Fruit fly (Drosophila melanogaster) S2 (cell line): ENCODE measurements around the gene AlaRS.
A peak's percentile ranks its signal among the peaks of the same experiment; 100 is the strongest.

Source experiments
- CG8478 ChIP-seq: fragments of >200 bp; optimal IDR thresholded peaks from 2 replicates; lab custom pipeline; 2018
- CTCF ChIP-seq, 2 experiments: fragments of >200 bp; optimal IDR thresholded peaks; 2 replicates each; lab custom pipeline; 2018

AlaRS gene

dm6 chr2L:8414887-8415883, 33.6 kb upstream of the AlaRS start, which contains the start of the genes CG13398 and Akap200:
CG13398 (minus strand) TSS chr2L:8415256.
Akap200 (plus strand) TSS chr2L:8415690.
- no peak for TF ChIP-seq CG8478
- TF ChIP-seq CTCF (optimal IDR thresholded peaks at IDR 0.05; lab: Kevin White, UChicago) = no peak

DNA sequence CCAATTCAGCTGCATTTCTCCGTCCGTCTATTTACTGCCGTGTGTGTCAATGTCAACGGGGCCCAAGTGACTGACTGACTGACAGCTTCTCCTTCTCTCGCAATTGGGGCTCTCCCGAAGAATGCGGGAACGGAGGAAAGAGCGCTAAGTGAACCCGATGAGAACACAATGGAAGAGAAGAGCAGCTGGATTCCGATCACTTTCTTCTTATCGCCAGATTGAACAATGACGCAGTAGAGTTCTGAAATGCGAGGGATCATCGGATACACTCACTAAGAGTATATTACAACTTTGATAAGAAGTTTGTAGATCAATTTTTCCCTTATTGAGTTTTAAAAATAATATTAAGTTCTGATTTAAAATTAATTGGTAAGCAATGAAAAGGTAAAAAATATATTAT, 30.0 kb upstream of the AlaRS start, which contains the start of gene Naglu:
Gene Naglu (minus strand): TSS at position 339 of the 400 bp plus-strand sequence.
- TF ChIP-seq CTCF (optimal IDR thresholded peaks at IDR 0.05; lab: Kevin White, UChicago) (no peak), CG8478 (no peak)

DNA sequence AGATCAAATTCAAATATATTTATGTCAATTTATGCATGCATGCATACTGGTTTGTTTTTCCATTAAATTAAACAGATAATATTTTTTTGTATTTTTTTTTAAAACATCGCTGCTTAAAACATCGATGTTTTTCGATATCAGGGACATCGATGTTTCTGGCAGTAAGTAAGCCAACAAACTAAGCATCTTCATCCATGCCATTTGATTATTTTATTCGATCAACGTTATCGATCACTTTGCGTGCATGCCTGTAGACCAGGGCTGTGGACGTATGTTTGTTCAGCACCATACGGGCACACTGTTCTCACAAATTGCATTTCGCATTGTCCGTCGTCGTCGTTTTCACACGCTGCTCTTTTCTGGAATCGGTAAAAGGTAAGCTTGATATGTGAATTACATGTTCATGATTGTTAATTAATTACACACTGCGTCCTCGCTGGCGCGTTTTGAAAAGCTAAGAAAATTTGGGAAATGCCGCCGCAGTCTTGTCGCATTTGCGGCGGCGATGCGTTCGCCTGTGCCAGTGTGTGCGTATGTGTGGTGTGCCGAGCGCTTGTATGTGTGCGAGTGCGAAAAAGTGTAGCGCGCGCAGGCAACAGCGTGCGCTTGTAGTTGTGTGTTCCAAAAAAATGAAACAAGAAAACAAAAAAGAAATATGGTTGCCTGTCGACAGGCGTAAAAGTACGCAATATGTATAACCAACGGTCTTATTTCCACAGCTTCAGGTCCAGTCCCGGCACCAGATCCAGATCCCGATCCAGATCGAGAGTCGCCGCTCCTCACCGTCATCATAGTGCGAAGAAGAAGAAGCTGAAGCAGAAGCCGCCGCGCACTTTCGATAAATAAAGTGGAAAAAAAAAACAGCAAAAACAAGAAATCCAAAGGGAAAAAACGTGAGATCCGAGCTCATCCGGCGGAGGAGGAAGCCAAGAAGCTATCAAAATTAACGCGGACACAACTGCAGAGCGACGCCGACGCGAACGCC, 22.0 kb upstream of the AlaRS start, which contains the start of gene emb:
Gene emb (plus strand): TSS at position 288 of the 985 bp plus-strand sequence.
- TF ChIP-seq CG8478 (no peak), CTCF (optimal IDR thresholded peaks at IDR 0.05; lab: Kevin White, UChicago) (peak; percentile 8 to 46)

DNA sequence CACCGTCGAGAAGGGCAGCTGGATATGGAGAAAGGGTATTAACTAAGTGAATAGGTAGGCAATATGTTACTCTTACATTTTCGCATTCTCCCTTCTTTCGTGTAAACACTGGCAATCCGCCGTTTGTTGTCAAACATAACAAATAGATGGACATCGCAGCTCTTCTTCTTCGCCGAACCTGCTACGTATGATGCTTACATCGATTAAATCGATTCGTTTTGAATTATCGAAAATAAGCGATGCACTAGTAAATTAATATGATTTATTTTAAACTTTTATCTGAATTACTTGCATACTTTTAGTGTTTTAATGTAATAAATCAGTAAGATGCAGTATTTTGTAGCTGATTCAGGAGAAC, 21.3 kb upstream of the AlaRS start, which contains the start of gene fy:
Gene fy (minus strand): TSS at position 353 of the 358 bp plus-strand sequence.
- TF ChIP-seq CG8478 = no peak
- TF ChIP-seq CTCF (optimal IDR thresholded peaks at IDR 0.05; lab: Kevin White, UChicago) = no peak

dm6 chr2L:8399863-8400598, 18.5 kb upstream of the AlaRS start, which contains the start of gene CG31898:
CG31898 (plus strand) TSS chr2L:8400421.
- TF ChIP-seq CTCF (optimal IDR thresholded peaks at IDR 0.05; lab: Kevin White, UChicago) = no peak
- TF ChIP-seq CG8478 = no peak

DNA sequence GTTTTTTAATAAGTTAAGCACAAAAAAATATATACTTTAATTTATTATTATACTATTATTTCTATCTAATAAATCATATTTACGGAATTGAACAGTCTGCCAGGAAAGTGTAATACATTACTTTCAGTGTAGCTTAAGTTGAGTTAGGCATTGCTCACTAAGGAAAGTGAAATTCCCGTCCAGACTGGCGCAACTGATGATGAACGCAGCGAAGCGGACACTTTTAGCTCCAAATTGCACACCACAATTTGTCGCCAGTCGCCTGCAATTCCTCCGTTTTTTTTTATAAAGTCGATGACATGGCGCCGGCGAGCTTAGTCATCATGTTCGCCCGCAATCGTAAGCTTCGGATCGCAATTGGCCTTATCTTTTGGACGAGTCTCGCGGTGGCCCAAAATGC, 17.2 kb upstream of the AlaRS start, which contains the start of gene CG13386:
Gene CG13386 (plus strand): TSS at position 301 of the 400 bp plus-strand sequence.
- TF ChIP-seq CTCF (optimal IDR thresholded peaks at IDR 0.05; lab: Kevin White, UChicago) = no peak
- TF ChIP-seq CG8478 = no peak

dm6 chr2L:8395996-8396699, 14.6 kb upstream of the AlaRS start, which contains the start of the genes Peritrophin-15a and CG13385:
Peritrophin-15a (minus strand) TSS chr2L:8396096.
CG13385 (plus strand) TSS chr2L:8396649.
- TF ChIP-seq CTCF (optimal IDR thresholded peaks at IDR 0.05; lab: Kevin White, UChicago) (no peak), CG8478 (no peak)

DNA sequence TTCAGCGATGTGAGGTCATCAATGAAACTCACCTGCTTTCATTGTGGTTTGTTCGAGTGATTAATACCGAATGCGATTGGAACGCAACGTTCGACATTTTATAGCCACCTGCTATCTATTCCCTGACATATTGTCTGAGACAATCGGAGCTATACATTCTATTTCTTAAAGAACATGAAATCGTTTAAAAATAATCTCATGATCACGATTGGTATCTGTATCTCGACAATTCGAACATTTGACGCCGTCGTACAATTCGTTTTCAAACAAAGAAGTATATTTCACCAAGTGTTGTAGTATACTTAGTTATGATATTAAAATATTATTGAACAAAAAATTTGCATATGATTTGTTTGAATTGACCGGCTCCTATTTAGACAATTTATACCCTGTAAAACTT, 13.3 kb upstream of the AlaRS start, which contains the start of gene Peritrophin-15b:
Gene Peritrophin-15b (minus strand): TSS at position 101 of the 400 bp plus-strand sequence.
- TF ChIP-seq CG8478 = no peak
- TF ChIP-seq CTCF (optimal IDR thresholded peaks at IDR 0.05; lab: Kevin White, UChicago) = no peak

DNA sequence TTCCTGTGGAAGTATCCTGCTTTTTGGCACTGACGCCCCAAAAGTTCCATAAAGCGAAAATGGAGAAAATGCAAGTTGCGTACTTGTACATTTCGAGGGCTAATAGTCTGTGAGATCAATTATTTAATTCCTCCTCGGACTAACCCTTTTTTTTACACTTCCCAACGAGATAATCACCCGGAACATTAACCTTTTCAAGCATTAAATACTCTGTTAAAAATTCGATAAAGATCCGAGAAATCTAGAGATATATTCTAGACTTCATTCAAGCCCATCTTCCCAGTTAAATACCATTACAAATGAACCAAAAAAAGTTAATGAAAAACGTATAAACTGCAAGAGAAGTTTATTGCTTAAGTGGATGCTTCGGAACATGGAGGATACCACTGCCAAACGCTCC, 12.6 kb upstream of the AlaRS start, which contains the start of gene lectin-29Ca:
Gene lectin-29Ca (minus strand): TSS at position 101 of the 400 bp plus-strand sequence.
- TF ChIP-seq CG8478 (no peak), CTCF (optimal IDR thresholded peaks at IDR 0.05; lab: Kevin White, UChicago) (no peak)

- TF ChIP-seq CTCF (optimal IDR thresholded peaks at IDR 0.05; lab: Kevin White, UChicago) (no peak), CG8478 (no peak)
Measured at dm6 chr2L:8393122-8393521, 11.6 kb upstream of the AlaRS start, which contains the start of gene Acp29AB. Acp29AB (minus strand) TSS chr2L:8393222.

- TF ChIP-seq CTCF (optimal IDR thresholded peaks at IDR 0.05; lab: Kevin White, UChicago) (no peak), CG8478 (no peak)
Measured at dm6 chr2L:8392298-8392697, 10.7 kb upstream of the AlaRS start, which contains the start of gene CG42820. CG42820 (minus strand) TSS chr2L:8392398.

DNA sequence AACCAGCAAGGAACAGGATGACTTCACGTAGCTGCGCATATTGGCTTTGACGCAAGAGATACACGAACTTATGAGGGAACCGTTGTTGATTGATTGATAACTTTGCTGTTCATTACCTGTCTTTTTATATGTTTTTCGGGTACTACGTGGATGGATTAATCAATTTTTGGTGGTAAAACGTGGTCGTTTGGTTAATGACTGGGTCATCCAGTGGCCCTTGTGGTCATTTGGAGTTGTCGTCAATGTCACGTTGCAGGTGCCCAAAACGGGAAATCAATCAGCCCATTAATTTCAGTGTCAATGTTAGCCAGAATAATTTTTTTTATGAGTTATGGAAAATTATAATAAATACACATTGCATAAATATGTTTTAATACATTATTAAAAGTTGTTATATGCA, 7.7 kb upstream of the AlaRS start, which contains the start of gene CG42819:
Gene CG42819 (minus strand): TSS at position 101 of the 400 bp plus-strand sequence.
- TF ChIP-seq CG8478 = no peak
- TF ChIP-seq CTCF (optimal IDR thresholded peaks at IDR 0.05; lab: Kevin White, UChicago) = no peak

DNA sequence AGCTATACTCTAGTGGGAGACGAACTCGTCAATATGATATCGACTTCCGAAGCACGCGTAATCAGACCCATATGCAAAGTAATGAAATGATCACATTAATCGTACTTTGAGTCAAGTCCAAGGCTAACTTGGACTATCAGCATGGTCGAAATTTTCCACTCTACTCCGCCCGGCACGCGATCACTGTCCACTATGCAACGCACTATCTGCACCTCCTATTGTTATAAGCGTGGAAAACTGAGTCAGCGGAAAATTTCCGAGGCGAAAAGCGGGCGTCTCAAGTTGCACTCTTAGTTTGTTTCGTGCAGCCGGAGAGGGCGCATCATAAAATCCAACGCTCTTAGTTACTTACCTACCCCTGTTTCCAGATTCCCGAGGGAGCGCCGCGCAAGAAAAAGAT, 4.3 kb upstream of the AlaRS start:
- TF ChIP-seq CG8478 (no peak), CTCF (optimal IDR thresholded peaks at IDR 0.05; lab: Kevin White, UChicago) (no peak)
